Worm (Caenorhabditis elegans) whole organism, mixed stage, embryonic: ENCODE results near the gene B0348.10.

ENCODE experiments used
- M03D4.4 ChIP-seq: sonication (generic microtip); optimal IDR thresholded peaks from 2 replicates; lab custom pipeline; 2017; ENCODE audit warnings: mild to moderate bottlenecking, missing genetic modification characterization, missing compliant biosample characterization
- bed-3 ChIP-seq: fragments of 200-800 bp; sonication (Bioruptor generic); optimal IDR thresholded peaks from 3 replicates; lab custom pipeline; 2018; ENCODE audit warnings: mild to moderate bottlenecking, missing genetic modification characterization, moderate library complexity, missing compliant biosample characterization
- ceh-39 ChIP-seq: fragments of 150-350 bp; optimal IDR thresholded peaks from 2 replicates; lab custom pipeline; 2014; ENCODE audit warnings: missing biosample characterization, missing genetic modification characterization
- ceh-43 ChIP-seq: fragments of 200-800 bp; sonication (Bioruptor generic); optimal IDR thresholded peaks from 2 replicates; lab custom pipeline; 2018; ENCODE audit warnings: mild to moderate bottlenecking, missing genetic modification characterization, moderate library complexity, missing compliant biosample characterization
- ceh-83 ChIP-seq: fragments of 200-800 bp; sonication (Bioruptor generic); optimal IDR thresholded peaks from 2 replicates; lab custom pipeline; 2018; ENCODE audit warnings: mild to moderate bottlenecking, missing genetic modification characterization, missing compliant biosample characterization
- ces-1 ChIP-seq: fragments of 150-350 bp; optimal IDR thresholded peaks from 2 replicates; lab custom pipeline; 2014; ENCODE audit warnings: missing biosample characterization, missing genetic modification reagents, missing genetic modification characterization
- cnd-1 ChIP-seq: fragments of 200-800 bp; sonication (Bioruptor generic); optimal IDR thresholded peaks from 2 replicates; lab custom pipeline; 2018; ENCODE audit warnings: mild to moderate bottlenecking, missing genetic modification characterization, missing compliant biosample characterization
- drap-1 ChIP-seq: fragments of 200-800 bp; sonication (Bioruptor generic); optimal IDR thresholded peaks from 3 replicates; lab custom pipeline; 2018; ENCODE audit warnings: mild to moderate bottlenecking, missing genetic modification characterization, missing compliant biosample characterization
- elt-1 ChIP-seq: sonication (generic microtip); optimal IDR thresholded peaks from 2 replicates; lab custom pipeline; 2017; ENCODE audit warnings: missing genetic modification characterization, mild to moderate bottlenecking, missing compliant biosample characterization, antibody characterized with exemption, moderate library complexity, borderline replicate concordance; ENCODE audit not compliant: insufficient read depth
- elt-3 ChIP-seq: fragments of 150-350 bp; optimal IDR thresholded peaks from 2 replicates; lab custom pipeline; 2014; ENCODE audit warnings: missing biosample characterization, missing genetic modification characterization
- flh-1 ChIP-seq: fragments of 200-800 bp; sonication (Bioruptor generic); optimal IDR thresholded peaks from 2 replicates; lab custom pipeline; 2018; ENCODE audit warnings: mild to moderate bottlenecking, missing genetic modification characterization, moderate library complexity, missing compliant biosample characterization
- ham-2 ChIP-seq: fragments of 200-800 bp; sonication (Bioruptor generic); optimal IDR thresholded peaks from 2 replicates; lab custom pipeline; 2018; ENCODE audit warnings: mild to moderate bottlenecking, missing genetic modification characterization, missing compliant biosample characterization
- hlh-1 ChIP-seq: fragments of 150-350 bp; optimal IDR thresholded peaks from 2 replicates; lab custom pipeline; 2014; ENCODE audit warnings: missing biosample characterization, missing genetic modification reagents, missing genetic modification characterization
- lin-13 ChIP-seq: fragments of 150-350 bp; optimal IDR thresholded peaks from 2 replicates; lab custom pipeline; 2014; ENCODE audit warnings: missing biosample characterization, missing genetic modification characterization
- lin-32 ChIP-seq: fragments of 200-800 bp; sonication (Bioruptor generic); optimal IDR thresholded peaks from 2 replicates; lab custom pipeline; 2018; ENCODE audit warnings: mild to moderate bottlenecking, missing genetic modification characterization, missing compliant biosample characterization
- lsy-2 ChIP-seq: fragments of 150-350 bp; optimal IDR thresholded peaks from 2 replicates; lab custom pipeline; 2014; ENCODE audit warnings: missing biosample characterization, missing genetic modification characterization
- mab-5 ChIP-seq: fragments of 150-350 bp; optimal IDR thresholded peaks from 2 replicates; lab custom pipeline; 2014; ENCODE audit warnings: missing biosample characterization, missing genetic modification characterization
- mep-1 ChIP-seq: fragments of 150-350 bp; optimal IDR thresholded peaks from 2 replicates; lab custom pipeline; 2017; ENCODE audit warnings: missing biosample characterization, missing genetic modification reagents, missing genetic modification characterization, inconsistent platforms
- mls-2 ChIP-seq: sonication (generic microtip); optimal IDR thresholded peaks from 2 replicates; lab custom pipeline; 2016; ENCODE audit warnings: mild to moderate bottlenecking, missing genetic modification characterization, moderate library complexity, missing compliant biosample characterization
- nhr-12 ChIP-seq: fragments of 150-350 bp; optimal IDR thresholded peaks from 2 replicates; lab custom pipeline; 2014; ENCODE audit warnings: missing biosample characterization, missing genetic modification characterization
- nhr-237 ChIP-seq: fragments of 150-350 bp; optimal IDR thresholded peaks from 2 replicates; lab custom pipeline; 2014; ENCODE audit warnings: missing biosample characterization, missing genetic modification characterization
- pha-4 ChIP-seq: fragments of 150-350 bp; optimal IDR thresholded peaks from 2 replicates; lab custom pipeline; 2018; ENCODE audit warnings: missing biosample characterization, missing genetic modification reagents, missing genetic modification characterization
- sem-2 ChIP-seq: fragments of 200-800 bp; sonication (Bioruptor generic); optimal IDR thresholded peaks from 2 replicates; lab custom pipeline; 2018; ENCODE audit warnings: mild to moderate bottlenecking, missing genetic modification characterization, missing compliant biosample characterization
- snpc-4 ChIP-seq: fragments of 150-350 bp; optimal IDR thresholded peaks from 2 replicates; lab custom pipeline; 2014; ENCODE audit warnings: missing biosample characterization, missing genetic modification characterization
- sptf-1 ChIP-seq: sonication (generic microtip); optimal IDR thresholded peaks from 2 replicates; lab custom pipeline; 2017; ENCODE audit warnings: mild to moderate bottlenecking, missing genetic modification characterization, moderate library complexity, missing compliant biosample characterization
- tbx-8 ChIP-seq: fragments of 200-800 bp; sonication (Bioruptor generic); optimal IDR thresholded peaks from 2 replicates; lab custom pipeline; 2018; ENCODE audit warnings: mild to moderate bottlenecking, missing genetic modification characterization, moderate library complexity, missing compliant biosample characterization
- unc-120 ChIP-seq: sonication (generic microtip); optimal IDR thresholded peaks from 2 replicates; lab custom pipeline; 2017; ENCODE audit warnings: missing genetic modification characterization, missing compliant biosample characterization; ENCODE audit not compliant: poor library complexity, severe bottlenecking
- unc-62 ChIP-seq: fragments of 150-350 bp; optimal IDR thresholded peaks from 2 replicates; lab custom pipeline; 2014; ENCODE audit warnings: missing biosample characterization, missing genetic modification reagents, missing genetic modification characterization
- zip-8 ChIP-seq: fragments of 150-350 bp; optimal IDR thresholded peaks from 2 replicates; lab custom pipeline; 2014; ENCODE audit warnings: missing biosample characterization, missing genetic modification characterization
- ztf-11 ChIP-seq: fragments of 150-350 bp; optimal IDR thresholded peaks from 2 replicates; lab custom pipeline; 2014; ENCODE audit warnings: missing biosample characterization, missing genetic modification characterization

B0348.10 gene

DNA sequence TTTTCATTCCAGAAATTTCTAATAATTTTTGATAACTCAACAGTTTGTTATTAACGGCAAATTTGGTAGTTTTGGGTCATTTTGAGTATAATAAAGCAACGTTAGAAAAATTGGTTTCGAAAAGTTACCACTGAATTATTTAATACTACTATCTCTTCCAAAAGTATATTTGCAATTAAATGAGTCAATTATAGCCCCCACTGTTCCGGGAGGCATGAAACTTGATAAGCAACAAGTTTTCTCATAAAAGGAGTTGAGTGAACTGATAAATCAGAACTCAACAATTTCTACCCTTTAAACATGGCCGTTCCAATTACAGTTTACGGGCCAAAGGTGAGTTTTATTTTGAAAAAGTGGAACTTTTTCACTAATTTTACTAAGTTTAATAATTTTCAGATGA is 40.1 kb upstream of the B0348.10 start, which contains the start of gene B0348.1:
Gene B0348.1 (plus strand): TSS at position 301 of the 400 bp plus-strand sequence.
- TF ChIP-seq ces-1 (no peak), ham-2 (GFP tag; lab: Kevin White, UChicago) (no peak), nhr-12 (tag; lab: Kevin White, UChicago) (no peak), pha-4 (tag; lab: Kevin White, UChicago) (no peak), lin-32 (GFP tag; lab: Kevin White, UChicago) (no peak), nhr-237 (tag; lab: Kevin White, UChicago) (no peak), lsy-2 (tag; lab: Kevin White, UChicago) (no peak), bed-3 (GFP tag; lab: Kevin White, UChicago) (no peak), unc-62 (no peak), tbx-8 (GFP tag; lab: Kevin White, UChicago) (no peak), hlh-1 (tag; lab: Kevin White, UChicago) (no peak), mep-1 (tag; lab: Kevin White, UChicago) (no peak), ceh-83 (GFP tag; lab: Kevin White, UChicago) (no peak), cnd-1 (no peak), mab-5 (tag; lab: Kevin White, UChicago) (no peak), snpc-4 (no peak), unc-120 (tag; lab: Kevin White, UChicago) (no peak), flh-1 (GFP tag; lab: Kevin White, UChicago) (no peak)

DNA sequence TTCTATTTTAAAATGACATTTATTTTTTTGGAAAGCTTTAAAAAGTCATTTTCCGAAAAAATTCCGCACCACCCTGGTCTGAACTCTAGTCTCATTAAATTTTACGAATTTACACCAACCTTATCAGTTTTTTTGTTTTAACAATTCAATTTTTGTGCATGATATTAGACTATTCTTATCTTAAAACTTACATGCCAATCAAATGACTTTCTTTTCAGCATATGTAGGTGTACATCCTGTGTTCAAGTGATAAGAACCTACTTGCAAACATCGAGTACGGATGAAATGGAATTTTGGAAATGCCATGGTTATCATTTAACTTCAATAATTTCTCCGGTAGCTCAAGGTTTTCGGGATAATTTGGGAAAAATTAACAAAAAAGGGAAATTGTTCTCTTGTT is 39.3 kb upstream of the B0348.10 start:
- TF ChIP-seq ces-1 (no peak), elt-1 (tag; lab: Kevin White, UChicago) (no peak), ztf-11 (tag; lab: Kevin White, UChicago) (no peak), unc-120 (tag; lab: Kevin White, UChicago) (no peak), ceh-83 (GFP tag; lab: Kevin White, UChicago) (no peak), cnd-1 (no peak), pha-4 (tag; lab: Kevin White, UChicago) (no peak), M03D4.4 (no peak), zip-8 (tag; lab: Kevin White, UChicago) (no peak), mab-5 (tag; lab: Kevin White, UChicago) (no peak)

DNA sequence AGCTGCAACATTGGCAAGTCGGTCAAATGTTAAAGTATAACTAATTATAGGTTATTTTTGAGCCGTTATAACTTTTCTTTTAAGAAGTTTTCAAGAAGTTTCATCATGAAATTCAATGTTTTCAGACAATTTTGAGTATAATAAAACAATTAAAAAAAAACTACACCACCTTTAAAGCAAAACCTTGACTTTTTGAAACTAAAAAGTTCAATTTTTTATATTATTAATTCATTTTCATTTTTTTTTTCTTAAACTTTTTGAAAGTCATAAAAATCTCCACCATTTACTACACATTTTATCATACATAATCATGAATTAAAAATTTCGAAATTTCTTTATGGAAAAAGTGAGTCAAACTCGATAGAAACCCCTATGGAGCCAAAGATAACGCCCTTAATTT is 36.5 kb upstream of the B0348.10 start, which contains the start of gene B0348.2:
Gene B0348.2 (plus strand): TSS at position 301 of the 400 bp plus-strand sequence.
- no peak for TF ChIP-seq snpc-4
- no peak for TF ChIP-seq ceh-39 (tag; lab: Kevin White, UChicago)
- no peak for TF ChIP-seq lin-13
- TF ChIP-seq bed-3 (GFP tag; lab: Kevin White, UChicago): no peak
- no peak for TF ChIP-seq lsy-2 (tag; lab: Kevin White, UChicago)
- no peak for TF ChIP-seq cnd-1
- no peak for TF ChIP-seq lin-32 (GFP tag; lab: Kevin White, UChicago)
- no peak for TF ChIP-seq ceh-43
- TF ChIP-seq sem-2 (GFP tag; lab: Kevin White, UChicago): no peak
- TF ChIP-seq tbx-8 (GFP tag; lab: Kevin White, UChicago): no peak
- TF ChIP-seq flh-1 (GFP tag; lab: Kevin White, UChicago): no peak
- no peak for TF ChIP-seq drap-1 (GFP tag; lab: Kevin White, UChicago)
- TF ChIP-seq, all 35 proteins: peak for 0

DNA sequence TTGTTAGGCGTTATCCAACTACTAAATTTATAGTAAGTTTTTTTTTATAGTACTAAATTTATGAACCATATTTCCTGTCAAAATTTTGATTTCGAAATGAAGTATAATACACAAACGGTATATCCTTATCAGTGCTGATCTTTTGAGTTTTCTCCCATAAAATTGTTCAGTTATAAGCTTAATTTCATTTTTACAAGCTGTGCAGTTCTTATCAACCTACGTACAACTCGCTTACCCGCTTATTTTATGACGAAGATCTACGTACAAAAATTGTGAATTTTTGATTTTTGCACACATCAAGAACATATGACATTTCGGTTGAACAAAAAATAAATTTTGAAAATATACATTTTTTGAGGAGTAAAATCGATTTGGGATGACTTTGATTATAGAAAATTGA is 35.5 kb upstream of the B0348.10 start:
- no peak for TF ChIP-seq M03D4.4
- TF ChIP-seq unc-62: no peak
- no peak for TF ChIP-seq elt-1 (tag; lab: Kevin White, UChicago)
- no peak for TF ChIP-seq pha-4 (tag; lab: Kevin White, UChicago)
- TF ChIP-seq bed-3 (GFP tag; lab: Kevin White, UChicago): no peak
- no peak for TF ChIP-seq ztf-11 (tag; lab: Kevin White, UChicago)
- TF ChIP-seq zip-8 (tag; lab: Kevin White, UChicago): no peak
- TF ChIP-seq lin-32 (GFP tag; lab: Kevin White, UChicago): no peak
- TF ChIP-seq sptf-1: no peak
- no peak for TF ChIP-seq hlh-1 (tag; lab: Kevin White, UChicago)
- no peak for TF ChIP-seq nhr-237 (tag; lab: Kevin White, UChicago)
- TF ChIP-seq ceh-43: no peak
- TF ChIP-seq snpc-4: no peak
- TF ChIP-seq ces-1: no peak
- TF ChIP-seq mls-2 (tag; lab: Kevin White, UChicago): no peak
- TF ChIP-seq tbx-8 (GFP tag; lab: Kevin White, UChicago): no peak
- no peak for TF ChIP-seq sem-2 (GFP tag; lab: Kevin White, UChicago)
- no peak for TF ChIP-seq drap-1 (GFP tag; lab: Kevin White, UChicago)
- no peak for TF ChIP-seq elt-3
